Fruit fly (Drosophila melanogaster): ENCODE measurements around the gene Smyd5.

Gene Smyd5

dm6 chr3R:21218733-21219165 is at the start of gene Smyd5, which contains the start of gene Oga (continued):
- TF ChIP-seq Hsf (GFP tag; optimal IDR thresholded peaks at IDR 0.05), result peak; percentile 58
- no peak for TF ChIP-seq psq (GFP tag; optimal IDR thresholded peaks at IDR 0.05)
- TF ChIP-seq CG11093 (GFP tag; IDR thresholded peaks at IDR 0.05), result no peak
- peak; percentile 14 for TF ChIP-seq CG3163 (GFP tag; optimal IDR thresholded peaks at IDR 0.05)
- TF ChIP-seq pnt (GFP tag; optimal IDR thresholded peaks at IDR 0.05), result peak; percentile 22
- TF ChIP-seq CG1602 (GFP tag; optimal IDR thresholded peaks at IDR 0.05), result no peak
- no peak for TF ChIP-seq HLH3B (GFP tag; IDR thresholded peaks at IDR 0.05)
- peak; percentile 62 for TF ChIP-seq B-H2 (GFP tag; optimal IDR thresholded peaks at IDR 0.05)
- peak; percentile 52 for TF ChIP-seq CG7786 (GFP tag; optimal IDR thresholded peaks at IDR 0.05)
- TF ChIP-seq CG8359 (GFP tag; optimal IDR thresholded peaks at IDR 0.05; ENCODE audit: borderline replicate concordance), result no peak
- TF ChIP-seq Camta (GFP tag; optimal IDR thresholded peaks at IDR 0.05), result peak; percentile 17
- no peak for TF ChIP-seq Hmx (GFP tag; optimal IDR thresholded peaks at IDR 0.05)
- no peak for TF ChIP-seq Dfd (GFP tag; optimal IDR thresholded peaks at IDR 0.05)
- no peak for TF ChIP-seq Aef1 (GFP tag; IDR thresholded peaks at IDR 0.05)
- TF ChIP-seq salm (tag; optimal IDR thresholded peaks at IDR 0.05), result no peak
- TF ChIP-seq cas (GFP tag; IDR thresholded peaks at IDR 0.05), result no peak
- TF ChIP-seq Gsc (GFP tag; IDR thresholded peaks at IDR 0.05), result no peak
- TF ChIP-seq H15 (GFP tag; IDR thresholded peaks at IDR 0.05), result no peak
- TF ChIP-seq CG11247 (GFP tag; IDR thresholded peaks at IDR 0.05), result no peak
- peak; percentile 95 for TF ChIP-seq BEAF-32 (GFP tag; optimal IDR thresholded peaks at IDR 0.05)
- TF ChIP-seq caup (GFP tag; optimal IDR thresholded peaks at IDR 0.05; ENCODE audit: severe bottlenecking), result no peak
- no peak for TF ChIP-seq CG14667 (GFP tag; IDR thresholded peaks at IDR 0.05)

- TF ChIP-seq CG4730 (GFP tag; IDR thresholded peaks at IDR 0.05) (no peak), ab (GFP tag; optimal IDR thresholded peaks at IDR 0.05) (no peak), pros (GFP tag; optimal IDR thresholded peaks at IDR 0.05) (peak; percentile 29), CG30403 (GFP tag; optimal IDR thresholded peaks at IDR 0.05) (no peak), crp (GFP tag; optimal IDR thresholded peaks at IDR 0.05) (no peak), luna (GFP tag; optimal IDR thresholded peaks at IDR 0.05) (no peak), sug (tag; optimal IDR thresholded peaks at IDR 0.05) (peak; percentile 82), vvl (GFP tag; IDR thresholded peaks at IDR 0.05) (0 out of 2 replicates have a peak, but pooled peaks have one; percentile 20), CG13894 (tag; optimal IDR thresholded peaks at IDR 0.05) (no peak), sens (GFP tag) (peak; percentile 60), Jarid2 (GFP tag; optimal IDR thresholded peaks at IDR 0.05) (no peak), CG18011 (GFP tag; optimal IDR thresholded peaks at IDR 0.05) (peak; percentile 21), CG34376 (GFP tag; optimal IDR thresholded peaks at IDR 0.05) (peak; percentile 56), nom (GFP tag; optimal IDR thresholded peaks at IDR 0.05) (peak; percentile 81), CG6689 (GFP tag; IDR thresholded peaks at IDR 0.05) (no peak), hth (optimal IDR thresholded peaks at IDR 0.05) (no peak), CG2712 (tag; optimal IDR thresholded peaks at IDR 0.05) (no peak), Pdp1 (GFP tag; optimal IDR thresholded peaks at IDR 0.05) (peak in 1 of 2 experiments; percentile 41), ftz-f1 (GFP tag; optimal IDR thresholded peaks at IDR 0.05) (no peak), mirr (GFP tag; optimal IDR thresholded peaks at IDR 0.05) (peak; percentile 78), kay (GFP tag; optimal IDR thresholded peaks at IDR 0.05) (peak; percentile 21), CG5180 (GFP tag; optimal IDR thresholded peaks at IDR 0.05) (peak; percentile 55), gem (tag; optimal IDR thresholded peaks at IDR 0.05) (peak; percentile 22), en (GFP tag; optimal IDR thresholded peaks at IDR 0.05) (no peak), cg (GFP tag; optimal IDR thresholded peaks at IDR 0.05) (peak; percentile 9), Atf3 (GFP tag; optimal IDR thresholded peaks at IDR 0.05) (no peak), TFAM (GFP tag; optimal IDR thresholded peaks at IDR 0.05) (no peak), Atf6 (GFP tag; IDR thresholded peaks at IDR 0.05) (0 out of 2 replicates have a peak, but pooled peaks have one; percentile 19), exex (tag; optimal IDR thresholded peaks at IDR 0.05) (peak; percentile 53)
Observed at dm6 chr3R:21267972-21268512, 49.5 kb upstream of the Smyd5 start.
